Worm (Caenorhabditis elegans): ENCODE data around the gene F58F12.1.

ce11 chrII:6410181-6410580, 26.7 kb downstream of the F58F12.1 start, which contains the start of gene T25D10.4:
- TF ChIP-seq ceh-82 (tag; optimal IDR thresholded peaks at IDR 0.05), result no peak
- no peak for TF ChIP-seq ztf-4 (tag; optimal IDR thresholded peaks at IDR 0.05)
- TF ChIP-seq aly-2 (tag; optimal IDR thresholded peaks at IDR 0.05), result no peak
- TF ChIP-seq nhr-90 (tag; optimal IDR thresholded peaks at IDR 0.05; ENCODE audit: poor library complexity), result no peak
- TF ChIP-seq fos-1 (tag; optimal IDR thresholded peaks at IDR 0.05), result no peak
- TF ChIP-seq jun-1 (tag; optimal IDR thresholded peaks at IDR 0.05), result no peak

Measured in whole organism, L1 larva.